1 fruit fly cellular context compared by ENCODE assay signal in genomic region chr2L:623210-623873, dm6.
TF ChIP-seq lines count a peak whose summit lies in the region.

No protein-coding gene starts in this region.

TF ChIP-seq in whole organism, prepupa, 60 proteins besides CTCF, POLR2A, EP300 and RAD21 (continued from another document):
- TF ChIP-seq vri (GFP tag; optimal IDR thresholded peaks at IDR 0.05; lab: Kevin White, UChicago), result peak; percentile 12
- no peak for TF ChIP-seq Ets96B (tag; optimal IDR thresholded peaks at IDR 0.05; lab: Kevin White, UChicago)
- TF ChIP-seq dsx (GFP tag; optimal IDR thresholded peaks at IDR 0.05; lab: Kevin White, UChicago; ENCODE audit: poor library complexity, severe bottlenecking), result no peak
- peak; percentile 26 for TF ChIP-seq CG3919 (GFP tag; optimal IDR thresholded peaks at IDR 0.05; lab: Kevin White, UChicago)
- no peak for TF ChIP-seq Gug (GFP tag; IDR thresholded peaks at IDR 0.05; lab: Robert Waterston, UW)
- peak; percentile 22 for TF ChIP-seq pdm3 (GFP tag; optimal IDR thresholded peaks at IDR 0.05; lab: Kevin White, UChicago)
- peak; percentile 12 for TF ChIP-seq Sox15 (GFP tag; optimal IDR thresholded peaks at IDR 0.05; lab: Kevin White, UChicago)
- peak; percentile 46 for TF ChIP-seq lz (GFP tag; optimal IDR thresholded peaks at IDR 0.05; lab: Kevin White, UChicago)
- TF ChIP-seq Lpt (GFP tag; optimal IDR thresholded peaks at IDR 0.05; lab: Kevin White, UChicago), result no peak
- TF ChIP-seq dac (GFP tag; optimal IDR thresholded peaks at IDR 0.05; lab: Kevin White, UChicago), result no peak
- TF ChIP-seq eg (GFP tag; IDR thresholded peaks at IDR 0.05; lab: Robert Waterston, UW), result no peak
- no peak for TF ChIP-seq Blimp-1 (GFP tag; optimal IDR thresholded peaks at IDR 0.05; lab: Kevin White, UChicago)
- peak; percentile 48 for TF ChIP-seq Hr39 (GFP tag; optimal IDR thresholded peaks at IDR 0.05; lab: Kevin White, UChicago)
- TF ChIP-seq CG6792 (GFP tag; optimal IDR thresholded peaks at IDR 0.05; lab: Kevin White, UChicago), result peak; percentile 9
- TF ChIP-seq CG8319 (GFP tag; optimal IDR thresholded peaks at IDR 0.05; lab: Kevin White, UChicago), result no peak
- TF ChIP-seq fd85E (GFP tag; optimal IDR thresholded peaks at IDR 0.05; lab: Kevin White, UChicago), result no peak
- TF ChIP-seq CG34406 (GFP tag; optimal IDR thresholded peaks at IDR 0.05; lab: Kevin White, UChicago), result peak; percentile 11
- peak; percentile 10 for TF ChIP-seq CG32006 (GFP tag; optimal IDR thresholded peaks at IDR 0.05; lab: Kevin White, UChicago)
- TF ChIP-seq OdsH (GFP tag; optimal IDR thresholded peaks at IDR 0.05; lab: Kevin White, UChicago), result no peak
- TF ChIP-seq svp (GFP tag; lab: Kevin White, UChicago), result peak; percentile 78
- TF ChIP-seq CG4318 (GFP tag; optimal IDR thresholded peaks at IDR 0.05; lab: Kevin White, UChicago), result no peak
- no peak for TF ChIP-seq Hr38 (GFP tag; optimal IDR thresholded peaks at IDR 0.05; lab: Kevin White, UChicago)
- TF ChIP-seq CG15336 (GFP tag; IDR thresholded peaks at IDR 0.05; lab: Robert Waterston, UW), result peak; percentile 66
- TF ChIP-seq fkh (GFP tag; optimal IDR thresholded peaks at IDR 0.05; lab: Kevin White, UChicago), result no peak
- no peak for TF ChIP-seq Ets21C (GFP tag; optimal IDR thresholded peaks at IDR 0.05; lab: Kevin White, UChicago)
- peak; percentile 35 for TF ChIP-seq Sox102F (GFP tag; optimal IDR thresholded peaks at IDR 0.05; lab: Kevin White, UChicago)
- TF ChIP-seq CG3032 (tag; optimal IDR thresholded peaks at IDR 0.05; lab: Kevin White, UChicago), result no peak
- TF ChIP-seq salr (GFP tag; optimal IDR thresholded peaks at IDR 0.05; lab: Kevin White, UChicago), result no peak
- peak; percentile 34 for TF ChIP-seq CG31627 (GFP tag; optimal IDR thresholded peaks at IDR 0.05; lab: Kevin White, UChicago)
- no peak for TF ChIP-seq CG8119 (GFP tag; IDR thresholded peaks at IDR 0.05; lab: Robert Waterston, UW)
- peak; percentile 28 for TF ChIP-seq Hr4 (GFP tag; optimal IDR thresholded peaks at IDR 0.05; lab: Kevin White, UChicago)
- peak; percentile 20 for TF ChIP-seq acj6 (GFP tag; optimal IDR thresholded peaks at IDR 0.05; lab: Kevin White, UChicago)
- no peak for TF ChIP-seq CG9139 (GFP tag; optimal IDR thresholded peaks at IDR 0.05; lab: Kevin White, UChicago)
- peak; percentile 85 for TF ChIP-seq Eip78C (GFP tag; lab: Kevin White, UChicago)
- no peak for TF ChIP-seq CG10631 (GFP tag; optimal IDR thresholded peaks at IDR 0.05; lab: Kevin White, UChicago)
